Worm (Caenorhabditis elegans): ENCODE data around the gene ugt-22.
"Not testable (repeated sequence)": the region's sequence is repeated elsewhere in the genome, so short reads cannot be mapped to it uniquely, and the experiment has no call there.

Gene ugt-22

DNA sequence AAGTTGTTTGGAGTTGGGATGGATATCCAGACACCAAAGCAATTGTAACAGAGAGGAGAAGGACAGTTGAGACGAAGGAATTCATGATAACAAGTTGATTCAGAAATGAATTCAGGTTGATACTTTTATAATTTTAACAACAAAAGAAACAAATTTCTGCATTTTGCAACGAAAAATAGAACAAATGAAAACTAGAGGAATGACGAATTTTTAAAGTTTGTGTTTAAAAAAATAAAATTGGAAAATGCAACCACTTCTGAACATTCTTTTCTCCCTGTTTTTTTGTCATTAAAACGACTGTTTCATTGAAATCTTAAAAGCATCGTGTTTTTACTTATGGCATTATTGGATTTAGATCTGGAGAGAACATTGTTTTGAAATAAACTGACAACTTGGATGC is 23.5 kb downstream of the ugt-22 start, which contains the start of gene Y45F10C.2:
Gene Y45F10C.2, minus strand, starts transcription at position 101 of the 400 bp plus-strand sequence.
- not testable (repeated sequence) for TF ChIP-seq B0035.1 (tag; optimal IDR thresholded peaks at IDR 0.05); let-526 (GFP tag; IDR thresholded peaks at IDR 0.05); nhr-179 (tag; optimal IDR thresholded peaks at IDR 0.05)

- TF ChIP-seq Y53F4B.3 (GFP tag; IDR thresholded peaks at IDR 0.05) = no peak
Measured at ce11 chrIV:13664090-13664489, 25.0 kb downstream of the ugt-22 start, which contains the start of gene Y45F10C.4. Gene Y45F10C.4 (minus strand): TSS chrIV:13664190.

DNA sequence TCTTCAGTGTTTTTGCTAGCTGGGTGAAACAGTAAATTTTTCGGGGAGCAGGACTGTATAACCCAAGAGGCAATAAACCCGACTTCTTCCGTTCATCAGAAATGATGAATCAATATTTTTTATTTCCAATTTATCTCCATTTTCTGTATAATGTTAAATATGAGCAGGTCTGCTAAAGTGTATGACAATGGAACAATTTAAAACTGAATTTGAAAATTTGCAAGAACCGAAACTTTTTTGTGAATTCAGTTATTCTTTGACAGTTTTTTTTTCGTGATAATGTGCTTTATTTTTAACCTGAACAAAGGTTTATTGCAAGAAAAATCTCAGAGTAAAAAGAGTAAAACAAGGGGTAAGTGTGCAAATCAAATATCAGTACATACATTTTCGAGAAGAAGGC is 26.0 kb downstream of the ugt-22 start:
- TF ChIP-seq tlf-1 (GFP tag; optimal IDR thresholded peaks at IDR 0.05) (no peak), Y79H2A.3 (GFP tag; conservative IDR thresholded peaks at IDR 0.05) (0 out of 2 replicates have a peak, but pooled peaks have one; percentile 66), madf-6 (GFP tag; IDR thresholded peaks at IDR 0.05) (peak; percentile 15; the same call in 1 of the 2 replicates), ceh-58 (GFP tag; IDR thresholded peaks at IDR 0.05) (no peak), fkh-3 (tag; optimal IDR thresholded peaks at IDR 0.05) (no peak), aptf-2 (GFP tag; conservative IDR thresholded peaks at IDR 0.05) (no peak), dox-1 (GFP tag; IDR thresholded peaks at IDR 0.05) (no peak), B0261.1 (tag; optimal IDR thresholded peaks at IDR 0.05) (no peak), mel-28 (tag; optimal IDR thresholded peaks at IDR 0.05; ENCODE audit: borderline replicate concordance) (no peak), ekl-4 (GFP tag; IDR thresholded peaks at IDR 0.05) (peak; percentile 20; the same call in 1 of the 2 replicates), lin-40 (tag; optimal IDR thresholded peaks at IDR 0.05) (no peak), ztf-22 (GFP tag; optimal IDR thresholded peaks at IDR 0.05) (no peak), B0035.1 (tag; optimal IDR thresholded peaks at IDR 0.05) (no peak), sea-2 (GFP tag; IDR thresholded peaks at IDR 0.05) (no peak), die-1 (tag; optimal IDR thresholded peaks at IDR 0.05) (no peak), ama-1 (optimal IDR thresholded peaks at IDR 0.05) (no peak), ama-1 (GFP tag; optimal IDR thresholded peaks at IDR 0.05) (no peak), gei-17 (GFP tag; optimal IDR thresholded peaks at IDR 0.05) (no peak), sptf-2 (GFP tag; optimal IDR thresholded peaks at IDR 0.05) (no peak), tbp1 (GFP tag; optimal IDR thresholded peaks at IDR 0.05) (peak; percentile 26), B0336.3 (GFP tag; IDR thresholded peaks at IDR 0.05) (no peak), F22D6.2 (tag; optimal IDR thresholded peaks at IDR 0.05) (no peak), F39B2.1 (GFP tag; IDR thresholded peaks at IDR 0.05) (no peak), ceh-79 (tag; optimal IDR thresholded peaks at IDR 0.05) (no peak), aptf-3 (GFP tag; IDR thresholded peaks at IDR 0.05) (no peak), lsl-1 (GFP tag; optimal IDR thresholded peaks at IDR 0.05) (no peak), rec-8 (tag; optimal IDR thresholded peaks at IDR 0.05) (no peak), snpc-4 (GFP tag; optimal IDR thresholded peaks at IDR 0.05) (peak; percentile 41), snpc-4 (tag; optimal IDR thresholded peaks at IDR 0.05) (peak in 2 of 4 experiments; percentile 39 to 86), ceh-40 (GFP tag; IDR thresholded peaks at IDR 0.05) (no peak), snpc-1.3 (tag; optimal IDR thresholded peaks at IDR 0.05; ENCODE audit: insufficient read depth) (peak; percentile 32), ztf-26 (tag; optimal IDR thresholded peaks at IDR 0.05) (no peak), hmg-20 (GFP tag; IDR thresholded peaks at IDR 0.05) (no peak), F57A8.1 (GFP tag; optimal IDR thresholded peaks at IDR 0.05) (no peak), T26A5.8 (tag; optimal IDR thresholded peaks at IDR 0.05) (no peak), sdz-38 (tag; optimal IDR thresholded peaks at IDR 0.05) (no peak), athp-1 (tag; optimal IDR thresholded peaks at IDR 0.05) (no peak), cebp-2 (GFP tag; IDR thresholded peaks at IDR 0.05) (no peak), attf-3 (GFP tag; conservative IDR thresholded peaks at IDR 0.05) (no peak), nfya-1 (tag; optimal IDR thresholded peaks at IDR 0.05; ENCODE audit: borderline replicate concordance, insufficient read depth) (no peak), ztf-18 (tag; optimal IDR thresholded peaks at IDR 0.05) (no peak), mcd-1 (GFP tag; IDR thresholded peaks at IDR 0.05) (no peak), C17E4.6 (GFP tag; IDR thresholded peaks at IDR 0.05) (no peak)
